Worm (Caenorhabditis elegans) whole organism, early embryonic: ENCODE results near the gene aptf-2.

ENCODE experiments used
- F13C5.2 ChIP-seq: sonication (generic microtip); optimal IDR thresholded peaks from 2 replicates; lab custom pipeline; 2017; ENCODE audit warnings: mild to moderate bottlenecking, missing genetic modification characterization, inconsistent platforms, missing compliant biosample characterization
- aly-1 ChIP-seq: sonication (generic microtip); optimal IDR thresholded peaks from 2 replicates; lab custom pipeline; 2016; ENCODE audit warnings: missing genetic modification characterization, missing compliant biosample characterization
- ama-1 ChIP-seq: fragments of 150-350 bp; optimal IDR thresholded peaks from 2 replicates; lab custom pipeline; 2014
- ceh-13 ChIP-seq: fragments of 200-800 bp; sonication (Bioruptor generic); optimal IDR thresholded peaks from 2 replicates; lab custom pipeline; 2018; ENCODE audit warnings: mild to moderate bottlenecking, missing genetic modification characterization, missing compliant biosample characterization
- flt-1 ChIP-seq: fragments of 200-800 bp; sonication (Bioruptor generic); IDR thresholded peaks from 2 replicates; pipeline ENCODE4 v1.3.6; 2022; ENCODE audit warnings: missing genetic modification characterization, missing compliant biosample characterization
- pes-1 ChIP-seq: fragments of 200-800 bp; sonication (Bioruptor generic); IDR thresholded peaks from 2 replicates; pipeline ENCODE4 v1.3.6; 2022; ENCODE audit warnings: missing genetic modification reagents, missing genetic modification characterization, missing compliant biosample characterization
- scrt-1 ChIP-seq: fragments of 200-800 bp; sonication (Bioruptor generic); IDR thresholded peaks from 2 replicates; pipeline ENCODE4 v1.3.6; 2022; ENCODE audit warnings: missing genetic modification characterization, missing compliant biosample characterization
- sea-1 ChIP-seq: fragments of 200-800 bp; sonication (Bioruptor generic); conservative IDR thresholded peaks from 2 replicates; pipeline ENCODE4 v1.3.6; 2022; ENCODE audit warnings: missing genetic modification characterization, missing compliant biosample characterization
- tbx-11 ChIP-seq: fragments of 200-800 bp; sonication (Bioruptor generic); IDR thresholded peaks from 2 replicates; pipeline ENCODE4 v1.3.6; 2022; ENCODE audit warnings: missing genetic modification characterization, missing compliant biosample characterization

DNA sequence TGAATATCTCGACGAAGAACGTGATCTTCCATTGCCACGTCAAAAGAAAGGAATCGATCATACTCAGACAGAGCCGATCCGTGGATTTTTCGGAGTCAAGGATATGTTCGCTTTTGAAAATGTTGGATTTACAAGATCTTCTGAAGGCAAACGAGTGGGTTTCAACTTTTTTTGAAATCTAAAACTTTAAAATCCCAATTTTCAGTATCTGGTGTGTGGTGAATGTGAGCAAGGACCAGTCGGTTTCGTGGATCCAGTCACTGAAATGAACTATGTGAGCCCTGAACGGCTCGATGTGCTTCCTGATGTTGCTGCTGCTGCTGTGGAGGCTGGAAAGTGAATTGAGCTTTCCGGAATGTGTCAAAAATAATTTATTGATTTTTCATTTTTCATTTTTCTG is 28.9 kb downstream of the aptf-2 start, which contains the start of gene lsm-3:
- TF ChIP-seq ceh-13 (GFP tag; lab: Kevin White, UChicago) = no peak
- no peak for TF ChIP-seq scrt-1 (GFP tag; lab: Robert Waterston, UW)
- no peak for TF ChIP-seq aly-1 (tag; lab: Kevin White, UChicago)
- no peak for TF ChIP-seq flt-1 (GFP tag; lab: Robert Waterston, UW)
- no peak for TF ChIP-seq tbx-11
- TF ChIP-seq F13C5.2 = no peak
- no peak for TF ChIP-seq pes-1 (GFP tag; lab: Robert Waterston, UW)
- no peak for TF ChIP-seq ama-1 (lab: Kevin White, UChicago)
- no peak for TF ChIP-seq sea-1 (GFP tag; lab: Robert Waterston, UW)
